Fruit fly (Drosophila melanogaster) whole organism, embryonic: Measurements from ENCODE around the gene Rfx.

Experiments used
- CG1024 ChIP-seq: fragments of 200-800 bp; sonication (Bioruptor generic); IDR thresholded peaks from 2 replicates; pipeline ENCODE4 v1.3.6; 2022; ENCODE audit warnings: missing biosample characterization, missing genetic modification characterization
- CG10321 ChIP-seq: fragments of 200-800 bp; sonication (Bioruptor generic); IDR thresholded peaks from 2 replicates; pipeline ENCODE4 v1.3.6; 2022; ENCODE audit warnings: missing biosample characterization, missing genetic modification characterization
- CG14050 ChIP-seq: fragments of 200-800 bp; sonication (Bioruptor generic); IDR thresholded peaks from 3 replicates; pipeline ENCODE4 v1.3.6; 2022; ENCODE audit warnings: missing biosample characterization, missing genetic modification characterization
- CG14667 ChIP-seq: fragments of 200-800 bp; sonication (Bioruptor generic); IDR thresholded peaks from 2 replicates; pipeline ENCODE4 v1.3.6; 2022; ENCODE audit warnings: missing biosample characterization, missing genetic modification characterization
- CG15073 ChIP-seq: fragments of 200-800 bp; sonication (Bioruptor generic); optimal IDR thresholded peaks from 2 replicates; lab custom pipeline; 2016; ENCODE audit warnings: missing biosample characterization, missing genetic modification characterization
- CG15479 ChIP-seq: fragments of 200-800 bp; sonication (Bioruptor generic); optimal IDR thresholded peaks from 3 replicates; lab custom pipeline; 2019; ENCODE audit warnings: missing biosample characterization, mild to moderate bottlenecking, missing genetic modification characterization, moderate library complexity
- CG1602 ChIP-seq: fragments of 200-800 bp; sonication (Bioruptor generic); optimal IDR thresholded peaks from 3 replicates; lab custom pipeline; 2016; ENCODE audit warnings: missing biosample characterization, missing genetic modification characterization
- CG1647 ChIP-seq: fragments of 200-800 bp; sonication (Bioruptor generic); optimal IDR thresholded peaks from 3 replicates; lab custom pipeline; 2016; ENCODE audit warnings: missing biosample characterization, missing genetic modification characterization
- CG16815 ChIP-seq: fragments of 200-800 bp; sonication (Bioruptor generic); optimal IDR thresholded peaks from 3 replicates; lab custom pipeline; 2017; ENCODE audit warnings: missing biosample characterization, mild to moderate bottlenecking, missing genetic modification characterization
- CG17829 ChIP-seq: fragments of 200-800 bp; optimal IDR thresholded peaks from 2 replicates; lab custom pipeline; 2019; ENCODE audit warnings: missing biosample characterization, mild to moderate bottlenecking, missing genetic modification characterization, moderate library complexity
- CG18476 ChIP-seq: fragments of 200-800 bp; sonication (Bioruptor generic); optimal IDR thresholded peaks from 2 replicates; lab custom pipeline; 2016; ENCODE audit warnings: missing biosample characterization, mild to moderate bottlenecking, missing genetic modification characterization
- CG2202 ChIP-seq: fragments of 200-800 bp; sonication (Bioruptor generic); optimal IDR thresholded peaks from 2 replicates; lab custom pipeline; 2018; ENCODE audit warnings: missing biosample characterization, mild to moderate bottlenecking, missing genetic modification characterization
- CG30403 ChIP-seq: fragments of 200-800 bp; sonication (Bioruptor generic); optimal IDR thresholded peaks from 3 replicates; lab custom pipeline; 2016; ENCODE audit warnings: missing biosample characterization, missing genetic modification characterization
- CG31441 ChIP-seq: fragments of 200-800 bp; sonication (Bioruptor generic); IDR thresholded peaks from 2 replicates; pipeline ENCODE4 v1.3.6; 2022; ENCODE audit warnings: missing biosample characterization, missing genetic modification characterization
- CG34422 ChIP-seq: fragments of 200-800 bp; sonication (Bioruptor generic); IDR thresholded peaks from 3 replicates; pipeline ENCODE4 v1.3.6; 2022; ENCODE audit warnings: missing biosample characterization, missing genetic modification characterization
- CG3726 ChIP-seq: fragments of 200-800 bp; sonication (Bioruptor generic); IDR thresholded peaks from 3 replicates; pipeline ENCODE4, ENCODE4 v1.3.6; 2022; ENCODE audit warnings: missing biosample characterization, missing genetic modification characterization
- CG4328 ChIP-seq: fragments of 200-800 bp; sonication (Bioruptor generic); optimal IDR thresholded peaks from 3 replicates; lab custom pipeline; 2017; ENCODE audit warnings: missing biosample characterization, missing genetic modification reagents, missing genetic modification characterization
- CG4820 ChIP-seq: fragments of 200-800 bp; sonication (Bioruptor generic); optimal IDR thresholded peaks from 3 replicates; lab custom pipeline; 2016; ENCODE audit warnings: missing biosample characterization, missing genetic modification characterization
- CG7745 ChIP-seq: fragments of 200-800 bp; sonication (Bioruptor generic); optimal IDR thresholded peaks from 2 replicates; lab custom pipeline; 2018; ENCODE audit warnings: missing biosample characterization, mild to moderate bottlenecking, missing genetic modification characterization, moderate library complexity
- CG8290 ChIP-seq, 3 experiments: fragments of 200-800 bp; sonication (Bioruptor generic); optimal IDR thresholded peaks; 2 replicates each; lab custom pipeline; 2016 to 2019; ENCODE audit warnings: missing biosample characterization in 3 of 3, missing genetic modification characterization in 3 of 3, mild to moderate bottlenecking in 2 of 3, moderate library complexity in 1 of 3
- CG9609 ChIP-seq: fragments of 200-800 bp; sonication (Bioruptor generic); optimal IDR thresholded peaks from 3 replicates; lab custom pipeline; 2016; ENCODE audit warnings: missing biosample characterization, missing genetic modification characterization
- Camta ChIP-seq: fragments of 200-800 bp; sonication (Bioruptor generic); optimal IDR thresholded peaks from 2 replicates; lab custom pipeline; 2016; ENCODE audit warnings: missing biosample characterization, missing genetic modification characterization
- D19A ChIP-seq: fragments of 200-800 bp; optimal IDR thresholded peaks from 3 replicates; lab custom pipeline; 2019; ENCODE audit warnings: missing biosample characterization, mild to moderate bottlenecking, missing genetic modification characterization, moderate library complexity
- E2f2 ChIP-seq: fragments of 200-800 bp; sonication (Bioruptor generic); IDR thresholded peaks from 2 replicates; pipeline ENCODE4 v1.3.6; 2022; ENCODE audit warnings: missing biosample characterization, missing genetic modification characterization
- Ets97D ChIP-seq: fragments of 200-800 bp; sonication (Bioruptor generic); optimal IDR thresholded peaks from 3 replicates; lab custom pipeline; 2016; ENCODE audit warnings: missing biosample characterization, missing genetic modification characterization
- HLH3B ChIP-seq: fragments of 200-800 bp; sonication (Bioruptor generic); IDR thresholded peaks from 2 replicates; pipeline ENCODE4 v1.3.6; 2022; ENCODE audit warnings: missing biosample characterization, missing genetic modification characterization
- Hey ChIP-seq: fragments of 200-800 bp; sonication (Bioruptor generic); optimal IDR thresholded peaks from 3 replicates; lab custom pipeline; 2018; ENCODE audit warnings: missing biosample characterization, mild to moderate bottlenecking, missing genetic modification characterization
- Hmr ChIP-seq: fragments of 200-800 bp; sonication (Bioruptor generic); optimal IDR thresholded peaks from 3 replicates; lab custom pipeline; 2017; ENCODE audit warnings: mild to moderate bottlenecking, missing biosample characterization, missing genetic modification reagents, missing genetic modification characterization
- Nf-YA ChIP-seq: fragments of 200-800 bp; sonication (Bioruptor generic); IDR thresholded peaks from 2 replicates; pipeline ENCODE4 v1.3.6; 2022; ENCODE audit warnings: missing biosample characterization, missing genetic modification characterization
- Nf-YC ChIP-seq: fragments of 200-800 bp; optimal IDR thresholded peaks from 3 replicates; lab custom pipeline; 2019; ENCODE audit warnings: missing biosample characterization, mild to moderate bottlenecking, missing genetic modification characterization, moderate library complexity
- Oaz ChIP-seq: fragments of 200-800 bp; sonication (Bioruptor generic); IDR thresholded peaks from 2 replicates; pipeline ENCODE4 v1.3.6; 2022; ENCODE audit warnings: missing biosample characterization, missing genetic modification characterization
- Oli ChIP-seq: fragments of 200-800 bp; sonication (Bioruptor generic); optimal IDR thresholded peaks from 2 replicates; lab custom pipeline; 2018; ENCODE audit warnings: missing biosample characterization, mild to moderate bottlenecking, missing genetic modification characterization, moderate library complexity
- Side ChIP-seq: fragments of 200-800 bp; sonication (Bioruptor generic); optimal IDR thresholded peaks from 2 replicates; lab custom pipeline; 2016; ENCODE audit warnings: missing biosample characterization, missing genetic modification characterization
- Sin3A ChIP-seq: fragments of >200 bp; optimal IDR thresholded peaks from 2 replicates; lab custom pipeline; 2018
- Sox100B ChIP-seq: fragments of 200-800 bp; sonication (Bioruptor generic); optimal IDR thresholded peaks from 3 replicates; lab custom pipeline; 2018; ENCODE audit warnings: missing biosample characterization, mild to moderate bottlenecking, missing genetic modification characterization
- Sox102F ChIP-seq: fragments of 200-800 bp; sonication (Bioruptor generic); optimal IDR thresholded peaks from 2 replicates; lab custom pipeline; 2018; ENCODE audit warnings: missing biosample characterization, mild to moderate bottlenecking, missing genetic modification characterization, moderate library complexity
- Spps ChIP-seq: fragments of 200-800 bp; sonication (Bioruptor generic); optimal IDR thresholded peaks from 2 replicates; lab custom pipeline; 2018; ENCODE audit warnings: missing biosample characterization, mild to moderate bottlenecking, missing genetic modification characterization
- Stat92E ChIP-seq, 3 experiments: fragments of >200 bp in 2 of 3; fragments of 200-800 bp in 1 of 3; sonication (Bioruptor generic) in 1 of 3; optimal IDR thresholded peaks; 2 replicates each; lab custom pipeline; 2017 to 2019; ENCODE audit warnings: missing biosample characterization in 3 of 3, missing genetic modification characterization in 3 of 3, mild to moderate bottlenecking in 1 of 3, moderate library complexity in 1 of 3
- TFAM ChIP-seq: fragments of 200-800 bp; sonication (Bioruptor generic); optimal IDR thresholded peaks from 2 replicates; lab custom pipeline; 2017; ENCODE audit warnings: missing biosample characterization, missing genetic modification characterization, inconsistent platforms
- Xbp1 ChIP-seq: fragments of 200-800 bp; sonication (Bioruptor generic); optimal IDR thresholded peaks from 3 replicates; lab custom pipeline; 2016; ENCODE audit warnings: missing biosample characterization, mild to moderate bottlenecking, missing genetic modification characterization
- ase ChIP-seq: fragments of 200-800 bp; sonication (Bioruptor generic); IDR thresholded peaks from 3 replicates; pipeline ENCODE4 v1.3.6; 2022; ENCODE audit warnings: missing biosample characterization, missing genetic modification characterization
- bigmax ChIP-seq: fragments of 200-800 bp; sonication (Bioruptor generic); optimal IDR thresholded peaks from 2 replicates; lab custom pipeline; 2018; ENCODE audit warnings: missing biosample characterization, mild to moderate bottlenecking, missing genetic modification characterization
- danr ChIP-seq: fragments of 200-800 bp; sonication (Bioruptor generic); IDR thresholded peaks from 2 replicates; pipeline ENCODE4 v1.3.6; 2022; ENCODE audit warnings: missing biosample characterization, missing genetic modification characterization
- ewg ChIP-seq: fragments of 200-800 bp; sonication (Bioruptor generic); optimal IDR thresholded peaks from 3 replicates; lab custom pipeline; 2017; ENCODE audit warnings: mild to moderate bottlenecking, missing biosample characterization, missing genetic modification reagents, missing genetic modification characterization
- fd102C ChIP-seq: fragments of 200-800 bp; sonication (Bioruptor generic); optimal IDR thresholded peaks from 2 replicates; lab custom pipeline; 2018; ENCODE audit warnings: missing biosample characterization, mild to moderate bottlenecking, missing genetic modification characterization, moderate library complexity
- fru ChIP-seq: fragments of >200 bp; optimal IDR thresholded peaks from 2 replicates; lab custom pipeline; 2017
- gcm2 ChIP-seq: fragments of 200-800 bp; sonication (Bioruptor generic); optimal IDR thresholded peaks from 2 replicates; lab custom pipeline; 2016; ENCODE audit warnings: missing biosample characterization, missing genetic modification characterization
- gem ChIP-seq: fragments of 200-800 bp; sonication (Bioruptor generic); optimal IDR thresholded peaks from 2 replicates; lab custom pipeline; 2019; ENCODE audit warnings: missing biosample characterization, mild to moderate bottlenecking, missing genetic modification characterization, moderate library complexity
- hth ChIP-seq: fragments of >200 bp; optimal IDR thresholded peaks from 2 replicates; lab custom pipeline; 2017; ENCODE audit warnings: inconsistent platforms
- kah ChIP-seq: fragments of 200-800 bp; sonication (Bioruptor generic); optimal IDR thresholded peaks from 2 replicates; lab custom pipeline; 2018; ENCODE audit warnings: missing biosample characterization, mild to moderate bottlenecking, missing genetic modification characterization
- lilli ChIP-seq: fragments of 200-800 bp; sonication (Bioruptor generic); optimal IDR thresholded peaks from 3 replicates; lab custom pipeline; 2016; ENCODE audit warnings: missing biosample characterization, missing genetic modification characterization
- scrt ChIP-seq: fragments of 200-800 bp; sonication (Bioruptor generic); optimal IDR thresholded peaks from 2 replicates; lab custom pipeline; 2018; ENCODE audit warnings: missing biosample characterization, mild to moderate bottlenecking, missing genetic modification characterization, moderate library complexity
- unpg ChIP-seq: fragments of 200-800 bp; sonication (Bioruptor generic); optimal IDR thresholded peaks from 3 replicates; lab custom pipeline; 2018; ENCODE audit warnings: missing biosample characterization, mild to moderate bottlenecking, missing genetic modification characterization, moderate library complexity

The Rfx gene

DNA sequence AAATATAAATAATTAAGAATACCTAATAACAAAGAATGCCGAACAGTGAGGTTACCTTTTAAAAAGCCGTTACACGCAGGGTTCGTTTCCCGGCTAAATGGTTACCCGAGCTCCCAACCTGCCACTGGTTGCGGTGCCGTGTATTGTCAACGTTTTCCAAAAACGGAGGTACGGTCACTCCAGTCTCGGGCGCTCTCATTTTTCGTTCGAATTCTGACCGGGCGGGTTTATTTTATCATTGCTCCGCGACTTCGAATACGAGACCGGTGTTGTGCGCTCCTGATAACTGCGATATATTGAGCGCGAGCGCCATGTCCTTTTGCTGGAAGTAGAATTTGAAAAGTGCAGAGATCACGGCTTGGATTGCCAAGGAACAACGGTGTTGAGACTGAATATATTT lies 27.9 kb downstream of the Rfx start, which contains the start of gene jumu (continued):
- TF ChIP-seq CG17829 (tag; lab: Kevin White, UChicago) (peak; percentile 69), Ets97D (GFP tag; lab: Kevin White, UChicago) (peak; percentile 87), CG31441 (GFP tag; lab: Robert Waterston, UW) (no peak), unpg (no peak), CG30403 (no peak), CG4820 (GFP tag; lab: Kevin White, UChicago) (no peak), Stat92E (GFP tag; optimal IDR thresholded peaks at IDR 0.05; lab: Kevin White, UChicago) (peak in 1 of 3 experiments; percentile 45), Oli (tag; lab: Kevin White, UChicago) (no peak), gem (tag; lab: Kevin White, UChicago) (peak; percentile 25), HLH3B (GFP tag; lab: Robert Waterston, UW) (no peak), fru (no peak), Sox102F (GFP tag; lab: Kevin White, UChicago) (no peak), kah (GFP tag; lab: Kevin White, UChicago) (peak; percentile 3), CG4328 (GFP tag; lab: Kevin White, UChicago) (no peak), CG34422 (GFP tag; lab: Robert Waterston, UW) (no peak), CG18476 (no peak), CG14667 (GFP tag; lab: Robert Waterston, UW) (no peak), Sin3A (lab: Kevin White, UChicago) (peak; percentile 12), Hmr (peak; percentile 79), ase (no peak), CG10321 (GFP tag; lab: Robert Waterston, UW) (no peak), E2f2 (GFP tag; lab: Robert Waterston, UW) (no peak), D19A (tag; lab: Kevin White, UChicago) (peak; percentile 9), gcm2 (no peak), CG2202 (tag; lab: Kevin White, UChicago) (no peak), Camta (no peak), hth (lab: Kevin White, UChicago) (no peak), Sox100B (GFP tag; lab: Kevin White, UChicago) (no peak), CG15479 (GFP tag; lab: Kevin White, UChicago) (no peak), Oaz (no peak), TFAM (GFP tag; lab: Kevin White, UChicago) (no peak), CG15073 (GFP tag; lab: Kevin White, UChicago) (no peak), CG1024 (no peak), CG14050 (no peak), Nf-YC (tag; lab: Kevin White, UChicago) (peak; percentile 25), CG9609 (GFP tag; lab: Kevin White, UChicago) (peak; percentile 40), bigmax (GFP tag; lab: Kevin White, UChicago) (peak; percentile 54), lilli (GFP tag; lab: Kevin White, UChicago) (peak; percentile 25), CG7745 (tag; lab: Kevin White, UChicago) (no peak), CG8290 (GFP tag; optimal IDR thresholded peaks at IDR 0.05; lab: Kevin White, UChicago) (no peak), CG8290 (tag; optimal IDR thresholded peaks at IDR 0.05; lab: Kevin White, UChicago) (peak in 1 of 2 experiments; percentile 71), fd102C (no peak), CG16815 (GFP tag; lab: Kevin White, UChicago) (no peak), Nf-YA (GFP tag; lab: Robert Waterston, UW) (no peak), CG1647 (GFP tag; lab: Kevin White, UChicago) (no peak), scrt (GFP tag; lab: Kevin White, UChicago) (peak; percentile 78), Xbp1 (GFP tag; lab: Kevin White, UChicago) (peak; percentile 1), Hey (tag; lab: Kevin White, UChicago) (no peak), CG1602 (GFP tag; lab: Kevin White, UChicago) (no peak), danr (GFP tag; lab: Robert Waterston, UW) (no peak), Spps (tag; lab: Kevin White, UChicago) (no peak), ewg (GFP tag; lab: Kevin White, UChicago) (peak; percentile 1), CG3726 (GFP tag; lab: Robert Waterston, UW) (no peak), Side (GFP tag; lab: Kevin White, UChicago) (no peak)
